Fruit fly (Drosophila melanogaster) whole organism, prepupa: Measurements from ENCODE around the gene CG9577.

Experiments used
- CG10669 ChIP-seq: fragments of 200-800 bp; sonication (Bioruptor generic); optimal IDR thresholded peaks from 3 replicates; lab custom pipeline; 2018; ENCODE audit warnings: missing biosample characterization, mild to moderate bottlenecking, missing genetic modification characterization, moderate library complexity
- CG11294 ChIP-seq: fragments of 200-800 bp; sonication (Bioruptor generic); IDR thresholded peaks from 2 replicates; pipeline ENCODE4 v1.3.6; 2022; ENCODE audit warnings: missing biosample characterization, missing genetic modification characterization
- CG16779 ChIP-seq: fragments of 200-800 bp; sonication (Bioruptor generic); optimal IDR thresholded peaks from 3 replicates; lab custom pipeline; 2017; ENCODE audit warnings: missing biosample characterization, mild to moderate bottlenecking, missing genetic modification characterization
- CG31627 ChIP-seq: fragments of 200-800 bp; sonication (Bioruptor generic); optimal IDR thresholded peaks from 3 replicates; lab custom pipeline; 2016; ENCODE audit warnings: missing biosample characterization, missing genetic modification characterization
- CG8119 ChIP-seq: fragments of 200-800 bp; sonication (Bioruptor generic); IDR thresholded peaks from 3 replicates; pipeline ENCODE4 v1.3.6; 2022; ENCODE audit warnings: missing biosample characterization, missing genetic modification characterization
- CG8319 ChIP-seq: fragments of 200-800 bp; sonication (Bioruptor generic); optimal IDR thresholded peaks from 3 replicates; lab custom pipeline; 2016; ENCODE audit warnings: missing biosample characterization, missing genetic modification characterization
- Ets21C ChIP-seq: fragments of 200-800 bp; sonication (Bioruptor generic); optimal IDR thresholded peaks from 3 replicates; lab custom pipeline; 2016; ENCODE audit warnings: missing biosample characterization, missing genetic modification characterization
- Gug ChIP-seq: fragments of 200-800 bp; sonication (Bioruptor generic); IDR thresholded peaks from 2 replicates; pipeline ENCODE4 v1.3.6; 2022; ENCODE audit warnings: missing biosample characterization, missing genetic modification characterization
- Hr38 ChIP-seq: sonication (Bioruptor generic); optimal IDR thresholded peaks from 2 replicates; lab custom pipeline; 2016; ENCODE audit warnings: missing biosample characterization, missing genetic modification characterization
- cyc ChIP-seq: fragments of 200-800 bp; sonication (Bioruptor generic); optimal IDR thresholded peaks from 3 replicates; lab custom pipeline; 2016; ENCODE audit warnings: missing biosample characterization, missing genetic modification characterization
- fd85E ChIP-seq: fragments of 200-800 bp; sonication (Bioruptor generic); optimal IDR thresholded peaks from 3 replicates; lab custom pipeline; 2016; ENCODE audit warnings: missing biosample characterization, missing genetic modification characterization
- pdm3 ChIP-seq: fragments of 200-800 bp; sonication (Bioruptor generic); optimal IDR thresholded peaks from 3 replicates; lab custom pipeline; 2016; ENCODE audit warnings: missing biosample characterization, missing genetic modification characterization
- spab ChIP-seq: fragments of 200-800 bp; sonication (Bioruptor generic); optimal IDR thresholded peaks from 2 replicates; lab custom pipeline; 2017; ENCODE audit warnings: missing biosample characterization, mild to moderate bottlenecking, missing genetic modification characterization, missing genetic modification reagents
- svp ChIP-seq: fragments of 200-800 bp; sonication (Bioruptor generic); peaks from one replicate; lab custom pipeline; 2016; ENCODE audit warnings: missing biosample characterization, missing genetic modification characterization

dm6 chrX:20169898-20170297 lies 3.4 kb downstream of the CG9577 start, which contains the start of the genes CG9581 and CG9578:
- TF ChIP-seq Ets21C (GFP tag; lab: Kevin White, UChicago) = no peak
- no peak for TF ChIP-seq Hr38 (GFP tag; lab: Kevin White, UChicago)
- no peak for TF ChIP-seq CG11294 (GFP tag; lab: Robert Waterston, UW)
- TF ChIP-seq fd85E = no peak
- no peak for TF ChIP-seq CG31627 (GFP tag; lab: Kevin White, UChicago)
- no peak for TF ChIP-seq svp (GFP tag; lab: Kevin White, UChicago)
- TF ChIP-seq spab (GFP tag; lab: Kevin White, UChicago) = no peak
- no peak for TF ChIP-seq CG16779
- TF ChIP-seq cyc (GFP tag; lab: Kevin White, UChicago) = no peak
- no peak for TF ChIP-seq CG8319
- TF ChIP-seq pdm3 (GFP tag; lab: Kevin White, UChicago) = no peak
- TF ChIP-seq Gug (GFP tag; lab: Robert Waterston, UW) = no peak
- TF ChIP-seq CG10669 (GFP tag; lab: Kevin White, UChicago) = no peak
- TF ChIP-seq CG8119 (GFP tag; lab: Robert Waterston, UW) = no peak
